Worm (Caenorhabditis elegans) whole organism, L3 larva: ENCODE data around the gene ZK896.1.

Source experiments
- R02D3.7 ChIP-seq: fragments of 150-350 bp; optimal IDR thresholded peaks from 2 replicates; lab custom pipeline; 2014; ENCODE audit warnings: missing biosample characterization, missing genetic modification characterization
- ZK546.5 ChIP-seq: sonication (generic microtip); optimal IDR thresholded peaks from 2 replicates; lab custom pipeline; 2017; ENCODE audit warnings: missing biosample characterization, missing genetic modification characterization
- ama-1 ChIP-seq: fragments of 150-350 bp; optimal IDR thresholded peaks from 2 replicates; lab custom pipeline; 2018
- ceh-16 ChIP-seq: sonication (generic microtip); optimal IDR thresholded peaks from 2 replicates; lab custom pipeline; 2017; ENCODE audit warnings: missing biosample characterization, missing genetic modification characterization
- ceh-82 ChIP-seq: fragments of 150-350 bp; optimal IDR thresholded peaks from 2 replicates; lab custom pipeline; 2014; ENCODE audit warnings: missing biosample characterization, missing genetic modification characterization
- ceh-9 ChIP-seq: sonication (generic microtip); optimal IDR thresholded peaks from 2 replicates; lab custom pipeline; 2018; ENCODE audit warnings: missing biosample characterization, missing genetic modification characterization
- daf-12 ChIP-seq: fragments of 150-350 bp; optimal IDR thresholded peaks from 2 replicates; lab custom pipeline; 2014; ENCODE audit warnings: missing biosample characterization, missing genetic modification reagents, missing genetic modification characterization
- egl-27 ChIP-seq: sonication (generic microtip); optimal IDR thresholded peaks from 4 replicates; lab custom pipeline; 2017; ENCODE audit warnings: missing biosample characterization, missing genetic modification reagents, missing genetic modification characterization
- egl-5 ChIP-seq: fragments of 150-350 bp; optimal IDR thresholded peaks from 2 replicates; lab custom pipeline; 2017; ENCODE audit warnings: missing biosample characterization, missing genetic modification reagents, missing genetic modification characterization, inconsistent platforms
- elt-1 ChIP-seq: fragments of 150-350 bp; optimal IDR thresholded peaks from 2 replicates; lab custom pipeline; 2014; ENCODE audit warnings: missing biosample characterization, missing genetic modification characterization
- elt-2 ChIP-seq: sonication (generic microtip); optimal IDR thresholded peaks from 2 replicates; lab custom pipeline; 2016; ENCODE audit warnings: missing genetic modification reagents, mild to moderate bottlenecking, missing genetic modification characterization, missing compliant biosample characterization
- fkh-10 ChIP-seq: sonication (generic microtip); optimal IDR thresholded peaks from 2 replicates; lab custom pipeline; 2017; ENCODE audit warnings: missing biosample characterization, missing genetic modification reagents, missing genetic modification characterization
- fkh-2 ChIP-seq: fragments of 150-350 bp; optimal IDR thresholded peaks from 2 replicates; lab custom pipeline; 2014; ENCODE audit warnings: missing biosample characterization, missing genetic modification reagents, missing genetic modification characterization
- fos-1 ChIP-seq: fragments of 150-350 bp; optimal IDR thresholded peaks from 2 replicates; lab custom pipeline; 2014; ENCODE audit warnings: missing biosample characterization, missing genetic modification characterization
- hmg-11 ChIP-seq: sonication (generic microtip); optimal IDR thresholded peaks from 2 replicates; lab custom pipeline; 2016; ENCODE audit warnings: missing genetic modification characterization, missing compliant biosample characterization
- jun-1 ChIP-seq: fragments of 150-350 bp; optimal IDR thresholded peaks from 2 replicates; lab custom pipeline; 2014; ENCODE audit warnings: missing biosample characterization, missing genetic modification reagents, missing genetic modification characterization
- lin-15B ChIP-seq: fragments of 150-350 bp; optimal IDR thresholded peaks from 2 replicates; lab custom pipeline; 2014; ENCODE audit warnings: missing biosample characterization, missing genetic modification characterization
- lsy-12 ChIP-seq: sonication (generic microtip); optimal IDR thresholded peaks from 2 replicates; lab custom pipeline; 2016; ENCODE audit warnings: mild to moderate bottlenecking, missing genetic modification characterization, missing compliant biosample characterization
- mdl-1 ChIP-seq: fragments of 150-350 bp; optimal IDR thresholded peaks from 2 replicates; lab custom pipeline; 2014; ENCODE audit warnings: missing biosample characterization, missing genetic modification characterization
- mml-1 ChIP-seq: fragments of 150-350 bp; sonication (generic microtip); optimal IDR thresholded peaks from 3 replicates; lab custom pipeline; 2014; ENCODE audit warnings: missing biosample characterization, missing genetic modification characterization
- nfya-1 ChIP-seq: sonication (generic microtip); optimal IDR thresholded peaks from 2 replicates; lab custom pipeline; 2017; ENCODE audit warnings: missing genetic modification characterization, mild to moderate bottlenecking, missing compliant biosample characterization, antibody characterized with exemption, moderate library complexity; ENCODE audit not compliant: insufficient read depth
- nhr-11 ChIP-seq: fragments of 150-350 bp; optimal IDR thresholded peaks from 2 replicates; lab custom pipeline; 2014; ENCODE audit warnings: missing biosample characterization, missing genetic modification characterization
- nhr-12 ChIP-seq: fragments of 150-350 bp; optimal IDR thresholded peaks from 2 replicates; lab custom pipeline; 2014; ENCODE audit warnings: missing biosample characterization, missing genetic modification characterization
- nhr-23 ChIP-seq: fragments of 150-350 bp; optimal IDR thresholded peaks from 2 replicates; lab custom pipeline; 2014; ENCODE audit warnings: missing biosample characterization, missing genetic modification reagents, missing genetic modification characterization
- nhr-25 ChIP-seq: sonication (generic microtip); optimal IDR thresholded peaks from 2 replicates; lab custom pipeline; 2017; ENCODE audit warnings: missing biosample characterization, missing genetic modification characterization
- nhr-28 ChIP-seq: fragments of 150-350 bp; optimal IDR thresholded peaks from 2 replicates; lab custom pipeline; 2014; ENCODE audit warnings: missing biosample characterization, missing genetic modification characterization
- nhr-43 ChIP-seq: sonication (generic microtip); optimal IDR thresholded peaks from 2 replicates; lab custom pipeline; 2016; ENCODE audit warnings: mild to moderate bottlenecking, missing genetic modification characterization, missing compliant biosample characterization; ENCODE audit not compliant: poor library complexity, severe bottlenecking
- nhr-67 ChIP-seq: fragments of 150-350 bp; optimal IDR thresholded peaks from 2 replicates; lab custom pipeline; 2014; ENCODE audit warnings: missing biosample characterization, missing genetic modification characterization
- nhr-77 ChIP-seq: fragments of 150-350 bp; optimal IDR thresholded peaks from 2 replicates; lab custom pipeline; 2014; ENCODE audit warnings: missing biosample characterization, missing genetic modification characterization
- pha-4 ChIP-seq: fragments of 150-350 bp; optimal IDR thresholded peaks from 2 replicates; lab custom pipeline; 2014; ENCODE audit warnings: missing biosample characterization, missing genetic modification reagents, missing genetic modification characterization
- pqm-1 ChIP-seq: fragments of 150-350 bp; optimal IDR thresholded peaks from 2 replicates; lab custom pipeline; 2017; ENCODE audit warnings: missing biosample characterization, missing genetic modification characterization, inconsistent platforms
- sea-2 ChIP-seq: fragments of 150-350 bp; sonication (generic microtip); optimal IDR thresholded peaks from 4 replicates; lab custom pipeline; 2014; ENCODE audit warnings: missing biosample characterization, missing genetic modification reagents, missing genetic modification characterization
- skn-1 ChIP-seq: fragments of 150-350 bp; optimal IDR thresholded peaks from 2 replicates; lab custom pipeline; 2014; ENCODE audit warnings: missing biosample characterization, missing genetic modification characterization
- snpc-4 ChIP-seq: fragments of 150-350 bp; optimal IDR thresholded peaks from 2 replicates; lab custom pipeline; 2014; ENCODE audit warnings: missing biosample characterization, missing genetic modification characterization
- unc-39 ChIP-seq: sonication (generic microtip); optimal IDR thresholded peaks from 4 replicates; lab custom pipeline; 2017; ENCODE audit warnings: missing biosample characterization, missing genetic modification characterization
- unc-62 ChIP-seq: fragments of 150-350 bp; sonication (generic microtip); optimal IDR thresholded peaks from 4 replicates; lab custom pipeline; 2014; ENCODE audit warnings: missing biosample characterization, missing genetic modification reagents, missing genetic modification characterization
- zag-1 ChIP-seq: fragments of 150-350 bp; optimal IDR thresholded peaks from 2 replicates; lab custom pipeline; 2014; ENCODE audit warnings: missing biosample characterization, missing genetic modification characterization
- ztf-4 ChIP-seq: fragments of 150-350 bp; optimal IDR thresholded peaks from 2 replicates; lab custom pipeline; 2014; ENCODE audit warnings: missing biosample characterization, missing genetic modification characterization

The ZK896.1 gene

DNA sequence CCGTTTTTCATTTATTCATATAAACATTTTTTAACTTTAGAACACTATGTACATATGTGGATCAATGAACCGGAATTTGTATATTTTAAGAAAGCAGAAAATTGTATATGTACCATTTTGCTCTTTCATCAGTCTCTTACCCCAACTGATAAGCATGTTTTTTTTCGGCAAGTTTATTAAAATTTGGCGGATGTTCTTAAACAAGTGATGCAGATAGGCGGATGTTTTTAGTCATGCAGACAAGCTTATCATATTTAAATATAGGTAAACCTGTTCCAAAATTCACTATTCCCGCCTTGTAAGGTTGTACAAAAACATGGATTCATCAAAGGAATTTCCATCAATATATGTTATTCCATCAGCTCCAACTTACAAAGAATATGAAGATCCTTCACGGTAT is 24.2 kb upstream of the ZK896.1 start, which contains the start of gene K08D8.9:
TSS of gene K08D8.9 (plus strand) at position 301 of the 400 bp plus-strand sequence.
- TF ChIP-seq nhr-23 (no peak), ztf-4 (tag; lab: Kevin White, UChicago) (no peak), nhr-67 (tag; lab: Kevin White, UChicago) (no peak), daf-12 (tag; lab: Kevin White, UChicago) (no peak), sea-2 (GFP tag; lab: Kevin White, UChicago) (no peak), lsy-12 (tag; lab: Kevin White, UChicago) (no peak), ceh-9 (no peak), mdl-1 (tag; lab: Kevin White, UChicago) (no peak), ceh-16 (no peak), egl-5 (no peak), lin-15B (tag; lab: Kevin White, UChicago) (no peak), nhr-11 (tag; lab: Kevin White, UChicago) (no peak), elt-2 (tag; lab: Kevin White, UChicago) (no peak), fkh-2 (no peak), unc-62 (GFP tag; lab: Kevin White, UChicago) (no peak), egl-27 (tag; lab: Kevin White, UChicago) (no peak), nfya-1 (tag; lab: Kevin White, UChicago) (no peak), nhr-25 (no peak), unc-39 (tag; lab: Kevin White, UChicago) (no peak), hmg-11 (tag; lab: Kevin White, UChicago) (no peak)

- TF ChIP-seq nhr-67 (tag; lab: Kevin White, UChicago) (no peak), pha-4 (tag; lab: Kevin White, UChicago) (peak; percentile 10), elt-2 (tag; lab: Kevin White, UChicago) (peak; percentile 10)
Observed at ce11 chrIV:12898823-12899222, 23.7 kb upstream of the ZK896.1 start.

DNA sequence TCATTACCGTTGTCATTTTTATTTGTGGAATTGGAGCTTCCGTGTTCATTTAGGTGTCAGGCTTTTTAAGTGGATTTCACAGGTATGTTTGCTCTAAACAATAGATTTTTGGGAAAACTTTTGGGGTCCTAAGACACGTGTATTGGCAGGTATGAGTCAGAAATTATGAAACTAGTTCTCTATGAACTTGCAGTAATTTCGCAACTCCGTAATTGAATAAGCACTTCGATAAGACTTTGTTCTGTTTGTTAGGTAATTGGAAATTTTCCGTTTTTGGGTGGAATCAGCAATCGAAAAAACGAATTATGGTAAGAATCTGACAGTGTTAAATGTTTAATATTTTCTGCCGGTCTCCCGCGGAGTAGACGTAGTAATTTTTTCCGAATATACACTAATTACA is 22.0 kb upstream of the ZK896.1 start:
- TF ChIP-seq nhr-43, result no peak

DNA sequence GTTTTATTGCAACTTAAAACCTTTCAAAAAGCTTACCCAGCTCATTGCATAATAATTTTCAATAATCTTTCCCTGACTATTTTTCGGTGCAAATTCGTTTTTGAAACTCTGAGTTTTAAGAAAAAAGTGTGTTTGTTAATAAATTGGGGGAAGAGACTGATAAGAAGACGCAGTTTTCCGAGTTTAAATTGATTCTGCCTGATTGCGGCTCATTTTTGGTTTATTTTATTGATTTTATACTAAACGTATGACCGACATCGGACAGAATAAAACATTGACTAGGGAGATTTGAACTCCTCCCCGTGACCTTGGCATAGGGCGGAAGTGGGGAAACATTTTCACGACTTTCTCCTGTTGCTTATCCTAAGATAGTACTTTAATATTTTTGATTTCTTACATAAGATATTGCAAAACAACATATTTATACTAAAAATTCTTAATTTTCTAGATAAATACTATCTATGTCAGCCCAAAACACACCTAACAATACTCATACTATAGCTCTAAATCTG is 21.3 kb upstream of the ZK896.1 start, which contains the start of gene K08D8.7:
TSS of gene K08D8.7 (plus strand) at position 462 of the 512 bp plus-strand sequence.
- TF ChIP-seq lin-15B (tag; lab: Kevin White, UChicago), result no peak
- no peak for TF ChIP-seq sea-2 (GFP tag; lab: Kevin White, UChicago)
- no peak for TF ChIP-seq hmg-11 (tag; lab: Kevin White, UChicago)
- TF ChIP-seq mml-1 (tag; lab: Kevin White, UChicago), result no peak
- TF ChIP-seq skn-1 (tag; lab: Kevin White, UChicago), result no peak
- no peak for TF ChIP-seq nhr-11 (tag; lab: Kevin White, UChicago)
- no peak for TF ChIP-seq unc-62 (GFP tag; lab: Kevin White, UChicago)
- no peak for TF ChIP-seq nhr-77 (tag; lab: Kevin White, UChicago)
- TF ChIP-seq pha-4 (tag; lab: Kevin White, UChicago), result peak; percentile 28
- TF ChIP-seq nhr-28 (tag; lab: Kevin White, UChicago), result no peak
- peak; percentile 71 for TF ChIP-seq elt-2 (tag; lab: Kevin White, UChicago)
- TF ChIP-seq unc-39 (tag; lab: Kevin White, UChicago), result no peak
- TF ChIP-seq fkh-10, result no peak
- TF ChIP-seq ZK546.5 (tag; lab: Kevin White, UChicago), result no peak
- peak; percentile 3 for TF ChIP-seq pqm-1
- TF ChIP-seq zag-1 (tag; lab: Kevin White, UChicago), result no peak
- no peak for TF ChIP-seq ama-1 (lab: Kevin White, UChicago)
- TF ChIP-seq ceh-9, result no peak
- TF ChIP-seq, all 47 proteins: peak for 3

ce11 chrIV:12894996-12895395 is 19.8 kb upstream of the ZK896.1 start, which contains the start of gene K08D8.11:
Gene K08D8.11, plus strand, starts transcription at chrIV:12895296.
- no peak for TF ChIP-seq unc-39 (tag; lab: Kevin White, UChicago)

DNA sequence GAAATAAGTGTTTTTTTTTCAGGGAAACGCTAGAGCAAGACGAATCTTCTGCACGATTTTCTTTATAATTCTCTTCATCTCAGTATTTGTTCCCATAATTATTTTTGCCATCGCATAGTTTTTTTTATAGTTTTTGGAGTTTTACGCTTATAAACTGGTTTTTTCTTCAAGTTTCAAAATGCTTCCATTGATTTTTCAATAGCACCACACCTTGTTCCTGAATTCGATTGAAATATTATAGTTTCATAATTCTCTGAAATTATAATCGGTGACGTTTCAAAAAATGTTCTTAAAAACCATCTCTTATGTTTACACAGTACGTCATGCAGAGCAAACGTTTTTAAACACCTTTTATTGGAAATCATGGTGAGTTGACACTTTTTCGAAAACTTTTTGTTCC is 18.0 kb upstream of the ZK896.1 start, which contains the start of gene K08D8.12:
TSS of gene K08D8.12 (plus strand) at position 301 of the 400 bp plus-strand sequence.
- TF ChIP-seq elt-1 (tag; lab: Kevin White, UChicago) (no peak), snpc-4 (tag; lab: Kevin White, UChicago) (no peak), ceh-16 (no peak), nhr-12 (tag; lab: Kevin White, UChicago) (no peak), egl-27 (tag; lab: Kevin White, UChicago) (no peak), pha-4 (tag; lab: Kevin White, UChicago) (no peak), fos-1 (tag; lab: Kevin White, UChicago) (no peak), nhr-28 (tag; lab: Kevin White, UChicago) (no peak), jun-1 (tag; lab: Kevin White, UChicago) (no peak), ceh-82 (tag; lab: Kevin White, UChicago) (no peak), lin-15B (tag; lab: Kevin White, UChicago) (no peak), mml-1 (tag; lab: Kevin White, UChicago) (no peak), hmg-11 (tag; lab: Kevin White, UChicago) (no peak), R02D3.7 (no peak), fkh-2 (no peak), pqm-1 (no peak), skn-1 (tag; lab: Kevin White, UChicago) (no peak)
